Fruit fly (Drosophila melanogaster): ENCODE results near the gene CG42449.

dm6 chrX:5690651-5691379 lies 7.8 kb downstream of the CG42449 start:
- TF ChIP-seq CG4318 (GFP tag; optimal IDR thresholded peaks at IDR 0.05) (no peak), esn (GFP tag; optimal IDR thresholded peaks at IDR 0.05) (no peak), Gug (GFP tag; IDR thresholded peaks at IDR 0.05) (no peak), Hr4 (GFP tag; optimal IDR thresholded peaks at IDR 0.05) (no peak), CG11762 (GFP tag; optimal IDR thresholded peaks at IDR 0.05; ENCODE audit: insufficient read depth) (no peak)
